Worm (Caenorhabditis elegans): ENCODE results near the gene ostb-1.

DNA sequence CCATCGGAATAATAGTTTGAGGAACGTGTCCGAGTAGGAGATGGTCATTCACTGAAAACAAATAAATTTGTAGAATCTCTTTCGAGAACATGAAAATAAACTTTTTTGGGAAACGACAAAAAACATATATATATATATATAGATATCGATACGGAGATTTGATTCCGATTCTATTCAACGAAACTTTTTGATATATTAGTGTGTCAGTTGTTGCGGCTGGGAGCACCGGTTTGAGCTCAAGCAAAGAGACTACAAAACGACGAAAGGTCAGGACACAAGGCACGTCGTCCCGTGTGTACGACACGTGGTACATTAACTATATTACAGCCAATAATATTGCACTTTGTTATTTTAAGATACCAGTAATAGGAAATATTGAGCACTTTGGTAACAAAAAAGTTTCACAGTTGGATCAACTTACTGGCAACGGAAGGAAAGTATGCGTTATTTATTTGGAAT, 43.3 kb downstream of the ostb-1 start, which contains the start of gene best-23:
- TF ChIP-seq C06A6.2 (GFP tag; conservative IDR thresholded peaks at IDR 0.05) (no peak), F55B11.4 (tag; optimal IDR thresholded peaks at IDR 0.05; ENCODE audit: borderline replicate concordance, insufficient read depth) (no peak), mes-4 (tag; optimal IDR thresholded peaks at IDR 0.05) (no peak), hsf-1 (GFP tag; IDR thresholded peaks at IDR 0.05) (no peak), B0035.1 (tag; optimal IDR thresholded peaks at IDR 0.05) (no peak), mxl-1 (tag; optimal IDR thresholded peaks at IDR 0.05) (no peak), C17E4.6 (GFP tag; IDR thresholded peaks at IDR 0.05) (no peak)
